Worm (Caenorhabditis elegans) whole organism, L3 larva: ENCODE data around the gene Y41G9A.5.
A peak's percentile ranks its signal among the peaks of the same experiment; 100 is the strongest.

Experiments
- R02D3.7 ChIP-seq: fragments of 150-350 bp; optimal IDR thresholded peaks from 2 replicates; lab custom pipeline; 2014; ENCODE audit warnings: missing biosample characterization, missing genetic modification characterization
- ZK546.5 ChIP-seq: sonication (generic microtip); optimal IDR thresholded peaks from 2 replicates; lab custom pipeline; 2017; ENCODE audit warnings: missing biosample characterization, missing genetic modification characterization
- aly-2 ChIP-seq: fragments of 150-350 bp; optimal IDR thresholded peaks from 2 replicates; lab custom pipeline; 2014; ENCODE audit warnings: missing biosample characterization, missing genetic modification characterization
- ama-1 ChIP-seq: fragments of 150-350 bp; optimal IDR thresholded peaks from 2 replicates; lab custom pipeline; 2018
- ceh-16 ChIP-seq: sonication (generic microtip); optimal IDR thresholded peaks from 2 replicates; lab custom pipeline; 2017; ENCODE audit warnings: missing biosample characterization, missing genetic modification characterization
- ceh-28 ChIP-seq: fragments of 150-350 bp; optimal IDR thresholded peaks from 2 replicates; lab custom pipeline; 2014; ENCODE audit warnings: missing biosample characterization, missing genetic modification reagents, missing genetic modification characterization
- ceh-82 ChIP-seq: fragments of 150-350 bp; optimal IDR thresholded peaks from 2 replicates; lab custom pipeline; 2014; ENCODE audit warnings: missing biosample characterization, missing genetic modification characterization
- ceh-9 ChIP-seq: sonication (generic microtip); optimal IDR thresholded peaks from 2 replicates; lab custom pipeline; 2018; ENCODE audit warnings: missing biosample characterization, missing genetic modification characterization
- daf-12 ChIP-seq: fragments of 150-350 bp; optimal IDR thresholded peaks from 2 replicates; lab custom pipeline; 2014; ENCODE audit warnings: missing biosample characterization, missing genetic modification reagents, missing genetic modification characterization
- egl-27 ChIP-seq: sonication (generic microtip); optimal IDR thresholded peaks from 4 replicates; lab custom pipeline; 2017; ENCODE audit warnings: missing biosample characterization, missing genetic modification reagents, missing genetic modification characterization
- egl-5 ChIP-seq: fragments of 150-350 bp; optimal IDR thresholded peaks from 2 replicates; lab custom pipeline; 2017; ENCODE audit warnings: missing biosample characterization, missing genetic modification reagents, missing genetic modification characterization, inconsistent platforms
- elt-1 ChIP-seq: fragments of 150-350 bp; optimal IDR thresholded peaks from 2 replicates; lab custom pipeline; 2014; ENCODE audit warnings: missing biosample characterization, missing genetic modification characterization
- elt-2 ChIP-seq: sonication (generic microtip); optimal IDR thresholded peaks from 2 replicates; lab custom pipeline; 2016; ENCODE audit warnings: missing genetic modification reagents, mild to moderate bottlenecking, missing genetic modification characterization, missing compliant biosample characterization
- elt-3 ChIP-seq, 3 experiments: fragments of 150-350 bp in 1 of 3; sonication (generic microtip) in 2 of 3; optimal IDR thresholded peaks; 2 replicates in 2 of 3; 4 replicates in 1 of 3; lab custom pipeline; 2014 to 2017; ENCODE audit warnings: missing biosample characterization in 3 of 3, missing genetic modification characterization in 3 of 3
- eor-1 ChIP-seq, 2 experiments: fragments of 150-350 bp; optimal IDR thresholded peaks; 2 replicates each; lab custom pipeline; 2014 to 2018; ENCODE audit warnings: missing biosample characterization in 2 of 2, missing genetic modification characterization in 2 of 2
- fkh-10 ChIP-seq: sonication (generic microtip); optimal IDR thresholded peaks from 2 replicates; lab custom pipeline; 2017; ENCODE audit warnings: missing biosample characterization, missing genetic modification reagents, missing genetic modification characterization
- fkh-2 ChIP-seq: fragments of 150-350 bp; optimal IDR thresholded peaks from 2 replicates; lab custom pipeline; 2014; ENCODE audit warnings: missing biosample characterization, missing genetic modification reagents, missing genetic modification characterization
- fos-1 ChIP-seq: fragments of 150-350 bp; optimal IDR thresholded peaks from 2 replicates; lab custom pipeline; 2014; ENCODE audit warnings: missing biosample characterization, missing genetic modification characterization
- hmg-11 ChIP-seq: sonication (generic microtip); optimal IDR thresholded peaks from 2 replicates; lab custom pipeline; 2016; ENCODE audit warnings: missing genetic modification characterization, missing compliant biosample characterization
- jun-1 ChIP-seq: fragments of 150-350 bp; optimal IDR thresholded peaks from 2 replicates; lab custom pipeline; 2014; ENCODE audit warnings: missing biosample characterization, missing genetic modification reagents, missing genetic modification characterization
- lin-15B ChIP-seq: fragments of 150-350 bp; optimal IDR thresholded peaks from 2 replicates; lab custom pipeline; 2014; ENCODE audit warnings: missing biosample characterization, missing genetic modification characterization
- lin-39 ChIP-seq: fragments of 150-350 bp; optimal IDR thresholded peaks from 2 replicates; lab custom pipeline; 2018; ENCODE audit warnings: missing biosample characterization, missing genetic modification reagents, missing genetic modification characterization
- lsy-12 ChIP-seq: sonication (generic microtip); optimal IDR thresholded peaks from 2 replicates; lab custom pipeline; 2016; ENCODE audit warnings: mild to moderate bottlenecking, missing genetic modification characterization, missing compliant biosample characterization
- mdl-1 ChIP-seq: fragments of 150-350 bp; optimal IDR thresholded peaks from 2 replicates; lab custom pipeline; 2014; ENCODE audit warnings: missing biosample characterization, missing genetic modification characterization
- mml-1 ChIP-seq: fragments of 150-350 bp; sonication (generic microtip); optimal IDR thresholded peaks from 3 replicates; lab custom pipeline; 2014; ENCODE audit warnings: missing biosample characterization, missing genetic modification characterization
- nfya-1 ChIP-seq: sonication (generic microtip); optimal IDR thresholded peaks from 2 replicates; lab custom pipeline; 2017; ENCODE audit warnings: missing genetic modification characterization, mild to moderate bottlenecking, missing compliant biosample characterization, antibody characterized with exemption, moderate library complexity; ENCODE audit not compliant: insufficient read depth
- nhr-11 ChIP-seq: fragments of 150-350 bp; optimal IDR thresholded peaks from 2 replicates; lab custom pipeline; 2014; ENCODE audit warnings: missing biosample characterization, missing genetic modification characterization
- nhr-12 ChIP-seq: fragments of 150-350 bp; optimal IDR thresholded peaks from 2 replicates; lab custom pipeline; 2014; ENCODE audit warnings: missing biosample characterization, missing genetic modification characterization
- nhr-23 ChIP-seq: fragments of 150-350 bp; optimal IDR thresholded peaks from 2 replicates; lab custom pipeline; 2014; ENCODE audit warnings: missing biosample characterization, missing genetic modification reagents, missing genetic modification characterization
- nhr-237 ChIP-seq: fragments of 150-350 bp; optimal IDR thresholded peaks from 2 replicates; lab custom pipeline; 2014; ENCODE audit warnings: missing biosample characterization, missing genetic modification characterization
- nhr-25 ChIP-seq: sonication (generic microtip); optimal IDR thresholded peaks from 2 replicates; lab custom pipeline; 2017; ENCODE audit warnings: missing biosample characterization, missing genetic modification characterization
- nhr-28 ChIP-seq: fragments of 150-350 bp; optimal IDR thresholded peaks from 2 replicates; lab custom pipeline; 2014; ENCODE audit warnings: missing biosample characterization, missing genetic modification characterization
- nhr-43 ChIP-seq: sonication (generic microtip); optimal IDR thresholded peaks from 2 replicates; lab custom pipeline; 2016; ENCODE audit warnings: mild to moderate bottlenecking, missing genetic modification characterization, missing compliant biosample characterization; ENCODE audit not compliant: poor library complexity, severe bottlenecking
- nhr-67 ChIP-seq: fragments of 150-350 bp; optimal IDR thresholded peaks from 2 replicates; lab custom pipeline; 2014; ENCODE audit warnings: missing biosample characterization, missing genetic modification characterization
- nhr-76 ChIP-seq: fragments of 150-350 bp; sonication (generic microtip); optimal IDR thresholded peaks from 5 replicates; lab custom pipeline; 2014; ENCODE audit warnings: missing biosample characterization, missing genetic modification characterization
- nhr-77 ChIP-seq: fragments of 150-350 bp; optimal IDR thresholded peaks from 2 replicates; lab custom pipeline; 2014; ENCODE audit warnings: missing biosample characterization, missing genetic modification characterization
- pha-4 ChIP-seq: fragments of 150-350 bp; optimal IDR thresholded peaks from 2 replicates; lab custom pipeline; 2014; ENCODE audit warnings: missing biosample characterization, missing genetic modification reagents, missing genetic modification characterization
- pqm-1 ChIP-seq: fragments of 150-350 bp; optimal IDR thresholded peaks from 2 replicates; lab custom pipeline; 2017; ENCODE audit warnings: missing biosample characterization, missing genetic modification characterization, inconsistent platforms
- sea-2 ChIP-seq: fragments of 150-350 bp; sonication (generic microtip); optimal IDR thresholded peaks from 4 replicates; lab custom pipeline; 2014; ENCODE audit warnings: missing biosample characterization, missing genetic modification reagents, missing genetic modification characterization
- skn-1 ChIP-seq: fragments of 150-350 bp; optimal IDR thresholded peaks from 2 replicates; lab custom pipeline; 2014; ENCODE audit warnings: missing biosample characterization, missing genetic modification characterization
- snpc-4 ChIP-seq: fragments of 150-350 bp; optimal IDR thresholded peaks from 2 replicates; lab custom pipeline; 2014; ENCODE audit warnings: missing biosample characterization, missing genetic modification characterization
- tbx-2 ChIP-seq: sonication (generic microtip); optimal IDR thresholded peaks from 2 replicates; lab custom pipeline; 2016; ENCODE audit warnings: mild to moderate bottlenecking, missing genetic modification characterization, missing compliant biosample characterization
- unc-39 ChIP-seq: sonication (generic microtip); optimal IDR thresholded peaks from 4 replicates; lab custom pipeline; 2017; ENCODE audit warnings: missing biosample characterization, missing genetic modification characterization
- unc-62 ChIP-seq: fragments of 150-350 bp; sonication (generic microtip); optimal IDR thresholded peaks from 4 replicates; lab custom pipeline; 2014; ENCODE audit warnings: missing biosample characterization, missing genetic modification reagents, missing genetic modification characterization
- zag-1 ChIP-seq: fragments of 150-350 bp; optimal IDR thresholded peaks from 2 replicates; lab custom pipeline; 2014; ENCODE audit warnings: missing biosample characterization, missing genetic modification characterization
- ztf-11 ChIP-seq: fragments of 150-350 bp; optimal IDR thresholded peaks from 2 replicates; lab custom pipeline; 2014; ENCODE audit warnings: missing biosample characterization, missing genetic modification characterization
- ztf-4 ChIP-seq: fragments of 150-350 bp; optimal IDR thresholded peaks from 2 replicates; lab custom pipeline; 2014; ENCODE audit warnings: missing biosample characterization, missing genetic modification characterization

Gene Y41G9A.5

ce11 chrX:2990145-2990544 is 43.7 kb downstream of the Y41G9A.5 start:
- TF ChIP-seq pha-4 (tag; lab: Kevin White, UChicago) (no peak), nhr-67 (tag; lab: Kevin White, UChicago) (no peak), nhr-237 (tag; lab: Kevin White, UChicago) (no peak)

ce11 chrX:2996318-2996717 is 49.9 kb downstream of the Y41G9A.5 start:
- TF ChIP-seq ZK546.5 (tag; lab: Kevin White, UChicago) = no peak
- peak; percentile 84 for TF ChIP-seq ceh-28 (tag; lab: Kevin White, UChicago)
- peak; percentile 49 for TF ChIP-seq nhr-43 (tag; lab: Kevin White, UChicago)

- TF ChIP-seq nhr-77 (tag; lab: Kevin White, UChicago) = peak; percentile 99
- peak; percentile 100 for TF ChIP-seq nhr-23 (tag; lab: Kevin White, UChicago)
- TF ChIP-seq unc-39 = no peak
- peak; percentile 72 for TF ChIP-seq nhr-76 (tag; lab: Kevin White, UChicago)
- peak; percentile 93 for TF ChIP-seq hmg-11 (tag; lab: Kevin White, UChicago)
- TF ChIP-seq ZK546.5 (tag; lab: Kevin White, UChicago) = peak; percentile 76
- TF ChIP-seq nhr-237 (tag; lab: Kevin White, UChicago) = peak; percentile 80
- peak; percentile 97 for TF ChIP-seq nhr-28 (tag; lab: Kevin White, UChicago)
- TF ChIP-seq egl-5 (tag; lab: Kevin White, UChicago) = peak; percentile 99
- TF ChIP-seq elt-1 (tag; lab: Kevin White, UChicago) = peak; percentile 86
- TF ChIP-seq nhr-25 = peak; percentile 94
- TF ChIP-seq pqm-1 (tag; lab: Kevin White, UChicago) = peak; percentile 94
- peak; percentile 51 for TF ChIP-seq lin-15B
- peak in 1 of 2 experiments; percentile 88 for TF ChIP-seq eor-1 (tag; optimal IDR thresholded peaks at IDR 0.05; lab: Kevin White, UChicago)
- peak; percentile 99 for TF ChIP-seq skn-1 (tag; lab: Kevin White, UChicago)
- peak; percentile 97 for TF ChIP-seq unc-62 (GFP tag; lab: Kevin White, UChicago)
- peak; percentile 97 for TF ChIP-seq nhr-11 (tag; lab: Kevin White, UChicago)
- peak; percentile 99 for TF ChIP-seq tbx-2 (tag; lab: Kevin White, UChicago)
- TF ChIP-seq elt-2 (tag; lab: Kevin White, UChicago) = peak; percentile 83
- TF ChIP-seq aly-2 = peak; percentile 100
- TF ChIP-seq zag-1 (tag; lab: Kevin White, UChicago) = peak; percentile 95
- no peak for TF ChIP-seq sea-2 (GFP tag; lab: Kevin White, UChicago)
- peak; percentile 51 for TF ChIP-seq nhr-12 (tag; lab: Kevin White, UChicago)
- peak; percentile 94 for TF ChIP-seq fkh-2
- TF ChIP-seq ama-1 (lab: Kevin White, UChicago) = no peak
- peak; percentile 100 for TF ChIP-seq jun-1 (tag; lab: Kevin White, UChicago)
- peak; percentile 88 for TF ChIP-seq mdl-1 (tag; lab: Kevin White, UChicago)
- no peak for TF ChIP-seq ceh-9 (tag; lab: Kevin White, UChicago)
- peak; percentile 97 for TF ChIP-seq lsy-12 (tag; lab: Kevin White, UChicago)
- peak; percentile 95 for TF ChIP-seq fos-1 (tag; lab: Kevin White, UChicago)
- peak; percentile 100 for TF ChIP-seq ceh-82 (tag; lab: Kevin White, UChicago)
- TF ChIP-seq pha-4 (tag; lab: Kevin White, UChicago) = peak; percentile 99
- peak; percentile 97 for TF ChIP-seq nfya-1 (tag; lab: Kevin White, UChicago)
- TF ChIP-seq fkh-10 (GFP tag; lab: Kevin White, UChicago) = peak; percentile 100
- TF ChIP-seq elt-3 (tag; optimal IDR thresholded peaks at IDR 0.05; lab: Kevin White, UChicago) = peak; percentile 86 to 98 (median 93)
- TF ChIP-seq nhr-43 (tag; lab: Kevin White, UChicago) = peak; percentile 99
- peak; percentile 93 for TF ChIP-seq egl-27 (tag; lab: Kevin White, UChicago)
- peak; percentile 94 for TF ChIP-seq R02D3.7 (tag; lab: Kevin White, UChicago)
- TF ChIP-seq mml-1 = no peak
- TF ChIP-seq daf-12 (tag; lab: Kevin White, UChicago) = peak; percentile 89
- peak; percentile 75 for TF ChIP-seq nhr-67 (tag; lab: Kevin White, UChicago)
- TF ChIP-seq ceh-28 (tag; lab: Kevin White, UChicago) = peak; percentile 99
- peak; percentile 90 for TF ChIP-seq ztf-4 (tag; lab: Kevin White, UChicago)
- peak; percentile 91 for TF ChIP-seq lin-39
- TF ChIP-seq ceh-16 (tag; lab: Kevin White, UChicago) = peak; percentile 78
- TF ChIP-seq snpc-4 (tag; lab: Kevin White, UChicago) = peak; percentile 95
- peak; percentile 67 for TF ChIP-seq ztf-11 (tag; lab: Kevin White, UChicago)
Measured at ce11 chrX:2996976-2997399, 50.5 kb downstream of the Y41G9A.5 start.
